Fruit fly (Drosophila melanogaster) whole organism, adult: ENCODE data around the gene CG33203.

Source experiments
- CG11617 ChIP-seq: fragments of 200-800 bp; sonication (Bioruptor generic); optimal IDR thresholded peaks from 2 replicates; lab custom pipeline; 2017; ENCODE audit warnings: mild to moderate bottlenecking, missing biosample characterization, missing genetic modification reagents, missing genetic modification characterization
- CG12768 ChIP-seq: fragments of 200-800 bp; sonication (Bioruptor generic); optimal IDR thresholded peaks from 2 replicates; lab custom pipeline; 2017; ENCODE audit warnings: missing biosample characterization, missing genetic modification characterization, mild to moderate bottlenecking, moderate library complexity, missing genetic modification reagents
- CG14711 ChIP-seq: fragments of 200-800 bp; sonication (Bioruptor generic); optimal IDR thresholded peaks from 2 replicates; lab custom pipeline; 2018; ENCODE audit warnings: missing biosample characterization, mild to moderate bottlenecking, missing genetic modification characterization, moderate library complexity
- CG1620 ChIP-seq: fragments of 200-800 bp; sonication (Bioruptor generic); optimal IDR thresholded peaks from 2 replicates; lab custom pipeline; 2016; ENCODE audit warnings: missing biosample characterization, missing genetic modification characterization
- CG5204 ChIP-seq: fragments of 200-800 bp; sonication (Bioruptor generic); optimal IDR thresholded peaks from 2 replicates; lab custom pipeline; 2016; ENCODE audit warnings: missing biosample characterization, missing genetic modification characterization
- CG7045 ChIP-seq: fragments of 200-800 bp; sonication (Bioruptor generic); optimal IDR thresholded peaks from 2 replicates; lab custom pipeline; 2017; ENCODE audit warnings: missing biosample characterization, mild to moderate bottlenecking, missing genetic modification characterization
- CG7101 ChIP-seq: fragments of 200-800 bp; sonication (Bioruptor generic); optimal IDR thresholded peaks from 2 replicates; lab custom pipeline; 2018; ENCODE audit warnings: missing biosample characterization, mild to moderate bottlenecking, missing genetic modification characterization, moderate library complexity
- Clk ChIP-seq: fragments of 200-800 bp; sonication (Bioruptor generic); optimal IDR thresholded peaks from 2 replicates; lab custom pipeline; 2017; ENCODE audit warnings: missing biosample characterization, missing genetic modification characterization
- Crg-1 ChIP-seq: fragments of 200-800 bp; sonication (Bioruptor generic); optimal IDR thresholded peaks from 2 replicates; lab custom pipeline; 2016; ENCODE audit warnings: missing biosample characterization, missing genetic modification characterization
- Hr96 ChIP-seq: fragments of 200-800 bp; sonication (Bioruptor generic); optimal IDR thresholded peaks from 2 replicates; lab custom pipeline; 2016; ENCODE audit warnings: missing biosample characterization, missing genetic modification characterization
- Mnt ChIP-seq: fragments of 200-800 bp; sonication (Bioruptor generic); optimal IDR thresholded peaks from 2 replicates; lab custom pipeline; 2016; ENCODE audit warnings: missing biosample characterization, mild to moderate bottlenecking, missing genetic modification characterization
- bab1 ChIP-seq: fragments of 200-800 bp; sonication (Bioruptor generic); optimal IDR thresholded peaks from 3 replicates; lab custom pipeline; 2019; ENCODE audit warnings: missing biosample characterization, mild to moderate bottlenecking, missing genetic modification characterization, moderate library complexity
- cic ChIP-seq: fragments of 200-800 bp; sonication (Bioruptor generic); optimal IDR thresholded peaks from 2 replicates; lab custom pipeline; 2017; ENCODE audit warnings: missing biosample characterization, mild to moderate bottlenecking, missing genetic modification characterization, moderate library complexity
- cnc ChIP-seq, 2 experiments: fragments of >200 bp; optimal IDR thresholded peaks; 2 replicates each; lab custom pipeline; 2017
- kay ChIP-seq: fragments of 200-800 bp; sonication (Bioruptor generic); peaks from one replicate; lab custom pipeline; 2016; ENCODE audit warnings: missing biosample characterization, missing genetic modification characterization, borderline replicate concordance
- ovo ChIP-seq: fragments of 200-800 bp; sonication (Bioruptor generic); optimal IDR thresholded peaks from 2 replicates; lab custom pipeline; 2016; ENCODE audit warnings: missing biosample characterization, missing genetic modification characterization
- pad ChIP-seq: fragments of 200-800 bp; sonication (Bioruptor generic); optimal IDR thresholded peaks from 3 replicates; lab custom pipeline; 2017; ENCODE audit warnings: missing biosample characterization, missing genetic modification characterization, mild to moderate bottlenecking, moderate library complexity, missing genetic modification reagents
- tj ChIP-seq: fragments of 200-800 bp; sonication (Bioruptor generic); optimal IDR thresholded peaks from 3 replicates; lab custom pipeline; 2017; ENCODE audit warnings: missing biosample characterization, mild to moderate bottlenecking, missing genetic modification characterization, moderate library complexity
- toe ChIP-seq: fragments of 200-800 bp; sonication (Bioruptor generic); optimal IDR thresholded peaks from 2 replicates; lab custom pipeline; 2016; ENCODE audit warnings: missing biosample characterization, missing genetic modification characterization

CG33203 gene

dm6 chr3R:28851530-28851929, 36.0 kb downstream of the CG33203 start:
- TF ChIP-seq ovo (no peak), tj (GFP tag; lab: Kevin White, UChicago) (no peak)

dm6 chr3R:28850662-28851257, 36.7 kb downstream of the CG33203 start:
- no peak for TF ChIP-seq pad (GFP tag; lab: Kevin White, UChicago)
- TF ChIP-seq Mnt (GFP tag; lab: Kevin White, UChicago) = no peak
- TF ChIP-seq CG12768 (GFP tag; lab: Kevin White, UChicago) = no peak
- peak; percentile 57 for TF ChIP-seq tj (GFP tag; lab: Kevin White, UChicago)

dm6 chr3R:28848693-28849470, 38.6 kb downstream of the CG33203 start:
- TF ChIP-seq Mnt (GFP tag; lab: Kevin White, UChicago) (no peak), tj (GFP tag; lab: Kevin White, UChicago) (peak; percentile 92), CG7101 (tag; lab: Kevin White, UChicago) (no peak), bab1 (GFP tag; lab: Kevin White, UChicago) (peak; percentile 48), CG11617 (GFP tag; lab: Kevin White, UChicago) (no peak), cnc (optimal IDR thresholded peaks at IDR 0.05; lab: Kevin White, UChicago) (no peak), toe (GFP tag; lab: Kevin White, UChicago) (no peak), CG12768 (GFP tag; lab: Kevin White, UChicago) (peak; percentile 35), pad (GFP tag; lab: Kevin White, UChicago) (no peak), kay (no peak), cic (GFP tag; lab: Kevin White, UChicago) (peak; percentile 10), CG7045 (GFP tag; lab: Kevin White, UChicago) (no peak), CG5204 (GFP tag; lab: Kevin White, UChicago) (no peak), CG14711 (tag; lab: Kevin White, UChicago) (no peak), CG1620 (GFP tag; lab: Kevin White, UChicago) (no peak), Hr96 (GFP tag; lab: Kevin White, UChicago) (no peak)

dm6 chr3R:28847547-28848316, 39.8 kb downstream of the CG33203 start:
- TF ChIP-seq cnc (optimal IDR thresholded peaks at IDR 0.05; lab: Kevin White, UChicago) = no peak
- TF ChIP-seq CG5204 (GFP tag; lab: Kevin White, UChicago) = no peak
- TF ChIP-seq CG1620 (GFP tag; lab: Kevin White, UChicago) = no peak

- TF ChIP-seq Hr96 (GFP tag; lab: Kevin White, UChicago) (no peak), Mnt (GFP tag; lab: Kevin White, UChicago) (no peak), ovo (no peak), toe (GFP tag; lab: Kevin White, UChicago) (peak; percentile 30), kay (peak; percentile 26), tj (GFP tag; lab: Kevin White, UChicago) (no peak)
Observed at dm6 chr3R:28846877-28847529, 40.5 kb downstream of the CG33203 start.

- no peak for TF ChIP-seq toe (GFP tag; lab: Kevin White, UChicago)
- TF ChIP-seq pad (GFP tag; lab: Kevin White, UChicago) = no peak
- no peak for TF ChIP-seq Mnt (GFP tag; lab: Kevin White, UChicago)
Observed at dm6 chr3R:28845981-28846380, 41.5 kb downstream of the CG33203 start.

- TF ChIP-seq Clk (no peak), bab1 (GFP tag; lab: Kevin White, UChicago) (no peak), Crg-1 (GFP tag; lab: Kevin White, UChicago) (no peak), tj (GFP tag; lab: Kevin White, UChicago) (peak; percentile 31), cic (GFP tag; lab: Kevin White, UChicago) (no peak), CG11617 (GFP tag; lab: Kevin White, UChicago) (no peak)
Observed at dm6 chr3R:28845377-28845876, 42.1 kb downstream of the CG33203 start.
